Fruit fly (Drosophila melanogaster) whole organism, prepupa: ENCODE measurements around the gene CG13005.

ENCODE experiments used
- Blimp-1 ChIP-seq: fragments of 200-800 bp; sonication (Bioruptor generic); optimal IDR thresholded peaks from 3 replicates; lab custom pipeline; 2017; ENCODE audit warnings: missing biosample characterization, missing genetic modification characterization, mild to moderate bottlenecking, moderate library complexity, missing genetic modification reagents
- CG10631 ChIP-seq: fragments of 200-800 bp; sonication (Bioruptor generic); optimal IDR thresholded peaks from 2 replicates; lab custom pipeline; 2016; ENCODE audit warnings: missing biosample characterization, missing genetic modification characterization
- CG10669 ChIP-seq: fragments of 200-800 bp; sonication (Bioruptor generic); optimal IDR thresholded peaks from 3 replicates; lab custom pipeline; 2018; ENCODE audit warnings: missing biosample characterization, mild to moderate bottlenecking, missing genetic modification characterization, moderate library complexity
- CG11294 ChIP-seq: fragments of 200-800 bp; sonication (Bioruptor generic); IDR thresholded peaks from 2 replicates; pipeline ENCODE4 v1.3.6; 2022; ENCODE audit warnings: missing biosample characterization, missing genetic modification characterization
- CG15336 ChIP-seq: fragments of 200-800 bp; sonication (Bioruptor generic); IDR thresholded peaks from 2 replicates; pipeline ENCODE4 v1.3.6; 2022; ENCODE audit warnings: missing biosample characterization, missing genetic modification characterization
- CG1621 ChIP-seq: fragments of 200-800 bp; sonication (Bioruptor generic); optimal IDR thresholded peaks from 3 replicates; lab custom pipeline; 2018; ENCODE audit warnings: missing biosample characterization, mild to moderate bottlenecking, missing genetic modification characterization
- CG16779 ChIP-seq: fragments of 200-800 bp; sonication (Bioruptor generic); optimal IDR thresholded peaks from 3 replicates; lab custom pipeline; 2017; ENCODE audit warnings: missing biosample characterization, mild to moderate bottlenecking, missing genetic modification characterization
- CG31627 ChIP-seq: fragments of 200-800 bp; sonication (Bioruptor generic); optimal IDR thresholded peaks from 3 replicates; lab custom pipeline; 2016; ENCODE audit warnings: missing biosample characterization, missing genetic modification characterization
- CG32006 ChIP-seq: fragments of 200-800 bp; sonication (Bioruptor generic); optimal IDR thresholded peaks from 3 replicates; lab custom pipeline; 2017; ENCODE audit warnings: missing biosample characterization, mild to moderate bottlenecking, missing genetic modification characterization
- CG3919 ChIP-seq: fragments of 200-800 bp; sonication (Bioruptor generic); optimal IDR thresholded peaks from 3 replicates; lab custom pipeline; 2016; ENCODE audit warnings: missing biosample characterization, missing genetic modification characterization
- CG6163 ChIP-seq: fragments of 200-800 bp; sonication (Bioruptor generic); IDR thresholded peaks from 3 replicates; pipeline ENCODE4 v1.3.6; 2022; ENCODE audit warnings: missing biosample characterization, missing genetic modification characterization
- CG6792 ChIP-seq: fragments of 200-800 bp; sonication (Bioruptor generic); optimal IDR thresholded peaks from 3 replicates; lab custom pipeline; 2016; ENCODE audit warnings: missing biosample characterization, missing genetic modification characterization
- CG6854 ChIP-seq: fragments of 200-800 bp; sonication (Bioruptor generic); optimal IDR thresholded peaks from 2 replicates; lab custom pipeline; 2017; ENCODE audit warnings: missing biosample characterization, mild to moderate bottlenecking, missing genetic modification characterization
- CG7368 ChIP-seq: fragments of 200-800 bp; sonication (Bioruptor generic); optimal IDR thresholded peaks from 3 replicates; lab custom pipeline; 2016; ENCODE audit warnings: missing biosample characterization, missing genetic modification characterization
- CG8319 ChIP-seq: fragments of 200-800 bp; sonication (Bioruptor generic); optimal IDR thresholded peaks from 3 replicates; lab custom pipeline; 2016; ENCODE audit warnings: missing biosample characterization, missing genetic modification characterization
- CG8632 ChIP-seq: fragments of 200-800 bp; sonication (Bioruptor generic); optimal IDR thresholded peaks from 3 replicates; lab custom pipeline; 2016; ENCODE audit warnings: missing biosample characterization, missing genetic modification characterization
- Eip78C ChIP-seq: fragments of 200-800 bp; sonication (Bioruptor generic); peaks from one replicate; lab custom pipeline; 2016; ENCODE audit warnings: missing biosample characterization, missing genetic modification characterization
- Ets96B ChIP-seq: fragments of 200-800 bp; optimal IDR thresholded peaks from 2 replicates; lab custom pipeline; 2019; ENCODE audit warnings: missing biosample characterization, mild to moderate bottlenecking, missing genetic modification characterization, moderate library complexity
- Lpt ChIP-seq: fragments of 200-800 bp; sonication (Bioruptor generic); optimal IDR thresholded peaks from 3 replicates; lab custom pipeline; 2016; ENCODE audit warnings: missing biosample characterization, missing genetic modification characterization
- Met ChIP-seq: fragments of 200-800 bp; sonication (Bioruptor generic); optimal IDR thresholded peaks from 3 replicates; lab custom pipeline; 2016; ENCODE audit warnings: missing biosample characterization, missing genetic modification characterization
- Smox ChIP-seq: fragments of 200-800 bp; sonication (Bioruptor generic); optimal IDR thresholded peaks from 3 replicates; lab custom pipeline; 2016; ENCODE audit warnings: missing biosample characterization, missing genetic modification characterization
- Sox14 ChIP-seq: fragments of 200-800 bp; sonication (Bioruptor generic); optimal IDR thresholded peaks from 3 replicates; lab custom pipeline; 2016; ENCODE audit warnings: missing biosample characterization, missing genetic modification characterization
- Sox15 ChIP-seq: fragments of 200-800 bp; sonication (Bioruptor generic); optimal IDR thresholded peaks from 3 replicates; lab custom pipeline; 2016; ENCODE audit warnings: missing biosample characterization, missing genetic modification characterization
- cyc ChIP-seq: fragments of 200-800 bp; sonication (Bioruptor generic); optimal IDR thresholded peaks from 3 replicates; lab custom pipeline; 2016; ENCODE audit warnings: missing biosample characterization, missing genetic modification characterization
- dac ChIP-seq: fragments of 200-800 bp; sonication (Bioruptor generic); optimal IDR thresholded peaks from 2 replicates; lab custom pipeline; 2017; ENCODE audit warnings: missing biosample characterization, mild to moderate bottlenecking, missing genetic modification characterization
- eg ChIP-seq: fragments of 200-800 bp; sonication (Bioruptor generic); IDR thresholded peaks from 3 replicates; pipeline ENCODE4 v1.3.6; 2022; ENCODE audit warnings: missing biosample characterization, missing genetic modification characterization
- esn ChIP-seq: fragments of 200-800 bp; sonication (Bioruptor generic); optimal IDR thresholded peaks from 2 replicates; lab custom pipeline; 2016; ENCODE audit warnings: missing biosample characterization, mild to moderate bottlenecking, missing genetic modification characterization, moderate library complexity
- fd59A ChIP-seq: fragments of 200-800 bp; sonication (Bioruptor generic); optimal IDR thresholded peaks from 2 replicates; lab custom pipeline; 2017; ENCODE audit warnings: missing biosample characterization, mild to moderate bottlenecking, missing genetic modification characterization, missing genetic modification reagents
- fd85E ChIP-seq: fragments of 200-800 bp; sonication (Bioruptor generic); optimal IDR thresholded peaks from 3 replicates; lab custom pipeline; 2016; ENCODE audit warnings: missing biosample characterization, missing genetic modification characterization
- fkh ChIP-seq: fragments of 200-800 bp; sonication (Bioruptor generic); optimal IDR thresholded peaks from 3 replicates; lab custom pipeline; 2017; ENCODE audit warnings: missing biosample characterization, mild to moderate bottlenecking, missing genetic modification characterization, moderate library complexity
- lz ChIP-seq: fragments of 200-800 bp; sonication (Bioruptor generic); optimal IDR thresholded peaks from 3 replicates; lab custom pipeline; 2016; ENCODE audit warnings: missing biosample characterization, missing genetic modification characterization
- net ChIP-seq: fragments of 200-800 bp; sonication (Bioruptor generic); optimal IDR thresholded peaks from 3 replicates; lab custom pipeline; 2016; ENCODE audit warnings: missing biosample characterization, missing genetic modification characterization
- pdm3 ChIP-seq: fragments of 200-800 bp; sonication (Bioruptor generic); optimal IDR thresholded peaks from 3 replicates; lab custom pipeline; 2016; ENCODE audit warnings: missing biosample characterization, missing genetic modification characterization
- salr ChIP-seq, 2 experiments: fragments of 200-800 bp; sonication (Bioruptor generic); optimal IDR thresholded peaks; 3 replicates each; lab custom pipeline; 2016 to 2018; ENCODE audit warnings: missing biosample characterization in 2 of 2, missing genetic modification characterization in 2 of 2, mild to moderate bottlenecking in 1 of 2
- spab ChIP-seq: fragments of 200-800 bp; sonication (Bioruptor generic); optimal IDR thresholded peaks from 2 replicates; lab custom pipeline; 2017; ENCODE audit warnings: missing biosample characterization, mild to moderate bottlenecking, missing genetic modification characterization, missing genetic modification reagents
- ss ChIP-seq, 2 experiments: fragments of 200-800 bp; sonication (Bioruptor generic); optimal IDR thresholded peaks; 2 replicates in 1 of 2; 3 replicates in 1 of 2; lab custom pipeline; 2017 to 2018; ENCODE audit warnings: mild to moderate bottlenecking in 2 of 2, missing biosample characterization in 2 of 2, missing genetic modification characterization in 2 of 2, moderate library complexity in 1 of 2
- svp ChIP-seq: fragments of 200-800 bp; sonication (Bioruptor generic); peaks from one replicate; lab custom pipeline; 2016; ENCODE audit warnings: missing biosample characterization, missing genetic modification characterization
- vri ChIP-seq: fragments of 200-800 bp; sonication (Bioruptor generic); optimal IDR thresholded peaks from 3 replicates; lab custom pipeline; 2016; ENCODE audit warnings: missing biosample characterization, mild to moderate bottlenecking, missing genetic modification characterization

Gene CG13005

DNA sequence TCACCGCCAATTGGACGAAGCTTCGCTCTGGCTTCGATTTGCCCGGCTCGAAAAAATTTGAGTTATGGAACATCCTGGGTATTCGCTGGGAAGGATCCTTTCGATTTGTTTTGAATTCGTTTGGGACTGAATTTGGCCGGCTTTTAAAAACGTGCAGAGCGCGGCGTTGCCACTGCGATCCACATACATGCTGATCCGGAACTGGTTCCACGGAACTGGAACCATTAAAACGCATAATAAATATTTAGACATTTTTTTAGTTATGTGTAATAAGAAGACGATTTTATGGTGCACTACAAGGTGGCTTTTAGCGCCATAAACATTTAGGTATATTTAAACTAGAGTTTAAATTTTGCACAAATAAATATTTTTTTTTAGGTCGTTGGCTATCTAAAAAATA is 12.4 kb upstream of the CG13005 start, which contains the start of gene Rrp45:
Rrp45 (minus strand) TSS at position 209 of the 400 bp plus-strand sequence.
- TF ChIP-seq Sox14 (peak; percentile 18), Eip78C (GFP tag; lab: Kevin White, UChicago) (peak; percentile 52), esn (GFP tag; lab: Kevin White, UChicago) (no peak)
- TF ChIP-seq, all 60 proteins: peak for 2

DNA sequence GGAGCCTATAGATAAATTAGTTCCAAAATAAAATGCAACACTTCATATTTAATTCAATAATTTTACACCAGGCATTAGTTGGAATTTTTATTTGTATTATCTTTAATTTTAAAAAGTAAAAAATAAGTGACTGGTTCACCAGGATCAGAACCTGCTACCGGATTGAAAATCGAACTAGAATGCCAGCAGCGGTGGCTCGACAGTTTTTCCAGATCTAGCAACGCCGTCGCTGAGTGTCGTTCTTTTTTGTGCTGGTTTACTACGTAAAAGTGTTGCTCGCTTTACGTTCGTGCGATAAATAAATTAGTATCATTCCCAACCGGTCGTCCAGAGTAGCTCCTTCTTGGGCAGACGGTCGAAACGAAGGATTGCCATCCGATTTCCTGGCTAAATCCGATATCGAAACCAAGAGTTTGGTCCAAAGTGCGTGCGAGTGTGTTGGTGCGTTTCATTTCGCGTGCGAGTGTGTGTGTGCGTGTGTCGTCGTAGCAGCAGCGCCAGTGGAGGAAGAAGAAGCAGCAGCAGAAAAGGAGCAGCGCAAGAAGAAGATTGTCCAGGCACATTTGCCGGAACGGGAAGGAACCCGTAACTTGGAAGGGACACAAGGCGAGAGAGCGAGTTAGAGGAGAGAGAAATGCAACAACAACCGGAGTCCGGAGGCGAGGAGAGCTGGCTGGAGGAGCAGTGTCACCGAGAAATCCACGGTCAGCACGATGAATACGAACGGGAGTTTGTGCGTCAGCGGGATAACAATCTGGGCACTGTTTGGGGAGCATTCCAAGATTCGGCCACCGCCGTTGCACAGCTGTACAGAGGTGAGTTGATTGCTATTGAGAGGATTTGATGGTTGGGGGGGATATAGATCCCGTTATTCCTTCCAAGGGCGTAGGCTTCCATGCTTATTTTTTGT is 11.3 kb upstream of the CG13005 start, which contains the start of gene CG4768:
CG4768 (plus strand) TSS at position 200 of the 910 bp plus-strand sequence.
- TF ChIP-seq ss (GFP tag; optimal IDR thresholded peaks at IDR 0.05; lab: Kevin White, UChicago): peak; percentile 22 to 29
- no peak for TF ChIP-seq svp (GFP tag; lab: Kevin White, UChicago)
- TF ChIP-seq CG1621: peak; percentile 35
- peak; percentile 7 for TF ChIP-seq CG6854 (GFP tag; lab: Kevin White, UChicago)
- TF ChIP-seq CG11294 (GFP tag; lab: Robert Waterston, UW): no peak
- TF ChIP-seq net (GFP tag; lab: Kevin White, UChicago): no peak
- TF ChIP-seq CG6792 (GFP tag; lab: Kevin White, UChicago): no peak
- TF ChIP-seq CG16779 (tag; lab: Kevin White, UChicago): no peak
- TF ChIP-seq salr (GFP tag; optimal IDR thresholded peaks at IDR 0.05; lab: Kevin White, UChicago): no peak
- TF ChIP-seq CG6163: no peak
- peak; percentile 30 for TF ChIP-seq Eip78C (GFP tag; lab: Kevin White, UChicago)
- TF ChIP-seq, all 60 proteins: peak for 4

DNA sequence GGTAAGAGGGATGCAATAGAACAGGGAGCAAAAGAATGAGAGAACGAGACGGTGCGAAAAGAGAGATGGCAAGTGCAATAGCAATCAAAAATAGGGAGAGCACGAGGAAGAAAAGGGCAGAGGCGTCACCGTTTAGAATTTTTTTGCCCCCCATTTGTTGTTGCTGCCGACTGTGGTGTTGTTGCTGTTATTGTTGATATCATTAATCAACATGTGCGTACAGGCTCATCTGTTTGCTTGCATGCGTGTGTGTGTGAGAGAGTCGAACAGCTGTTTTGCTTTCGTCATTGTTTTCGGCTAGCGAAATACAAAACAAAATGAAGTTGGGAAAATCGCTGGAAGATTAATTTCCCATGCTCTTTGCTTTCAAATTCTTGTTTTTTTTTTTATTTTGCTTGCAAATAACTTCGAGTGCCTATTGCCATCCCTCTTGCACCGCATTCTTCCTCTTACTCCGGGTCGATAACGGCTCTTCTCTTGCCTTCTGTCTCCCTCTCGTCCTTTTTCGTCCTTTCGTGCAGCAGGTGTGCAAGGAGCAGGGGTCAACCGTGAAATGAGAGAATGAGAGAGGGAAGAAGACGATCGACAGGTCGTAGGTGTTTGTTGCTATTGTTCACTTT is 10.2 kb upstream of the CG13005 start:
- TF ChIP-seq CG6163: 0 out of 3 replicates have a peak, but pooled peaks have one; percentile 7
- no peak for TF ChIP-seq CG10669 (GFP tag; lab: Kevin White, UChicago)
- peak; percentile 41 for TF ChIP-seq fkh (GFP tag; lab: Kevin White, UChicago)
- peak; percentile 42 for TF ChIP-seq Eip78C (GFP tag; lab: Kevin White, UChicago)

DNA sequence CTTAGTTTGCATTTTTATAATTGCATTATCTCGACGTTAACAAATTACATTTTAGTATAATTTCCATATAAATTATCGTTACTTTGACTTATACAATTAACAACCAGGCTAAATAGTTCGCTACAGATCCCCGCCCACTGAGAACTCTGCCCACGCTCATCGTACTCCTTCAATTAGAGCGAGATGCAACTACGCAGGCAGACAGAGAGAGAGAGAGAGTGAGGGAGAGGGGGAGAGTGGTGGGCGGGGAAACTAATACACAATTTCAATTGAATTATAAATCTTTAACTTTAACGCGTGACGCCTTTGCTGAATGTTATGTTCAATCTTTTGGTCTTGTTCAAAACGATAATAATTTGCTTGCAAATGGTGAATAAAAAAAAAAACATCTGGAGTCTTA is 5.3 kb upstream of the CG13005 start:
- TF ChIP-seq CG6854 (GFP tag; lab: Kevin White, UChicago) (no peak), fd85E (GFP tag; lab: Kevin White, UChicago) (no peak), CG8319 (GFP tag; lab: Kevin White, UChicago) (no peak), CG11294 (GFP tag; lab: Robert Waterston, UW) (no peak), CG7368 (GFP tag; lab: Kevin White, UChicago) (no peak), Blimp-1 (GFP tag; lab: Kevin White, UChicago) (no peak), CG3919 (GFP tag; lab: Kevin White, UChicago) (no peak), pdm3 (GFP tag; lab: Kevin White, UChicago) (no peak), Sox14 (no peak), cyc (GFP tag; lab: Kevin White, UChicago) (no peak), dac (GFP tag; lab: Kevin White, UChicago) (no peak)

dm6 chrX:16799914-16800313 is 3.5 kb upstream of the CG13005 start:
- TF ChIP-seq CG11294 (GFP tag; lab: Robert Waterston, UW): no peak
- no peak for TF ChIP-seq eg
- no peak for TF ChIP-seq CG6792 (GFP tag; lab: Kevin White, UChicago)
- no peak for TF ChIP-seq Blimp-1 (GFP tag; lab: Kevin White, UChicago)
- no peak for TF ChIP-seq CG7368 (GFP tag; lab: Kevin White, UChicago)
- no peak for TF ChIP-seq CG31627 (GFP tag; lab: Kevin White, UChicago)
- peak; percentile 14 for TF ChIP-seq esn (GFP tag; lab: Kevin White, UChicago)
- TF ChIP-seq pdm3 (GFP tag; lab: Kevin White, UChicago): no peak
- TF ChIP-seq CG8319 (GFP tag; lab: Kevin White, UChicago): no peak
- no peak for TF ChIP-seq Smox (GFP tag; lab: Kevin White, UChicago)
- peak; percentile 74 for TF ChIP-seq Sox14
- no peak for TF ChIP-seq lz (GFP tag; lab: Kevin White, UChicago)
- no peak for TF ChIP-seq fd59A (GFP tag; lab: Kevin White, UChicago)
- no peak for TF ChIP-seq fkh (GFP tag; lab: Kevin White, UChicago)
- no peak for TF ChIP-seq Sox15
- no peak for TF ChIP-seq CG32006 (GFP tag; lab: Kevin White, UChicago)
- TF ChIP-seq CG6854 (GFP tag; lab: Kevin White, UChicago): no peak
- TF ChIP-seq CG10631: no peak
- no peak for TF ChIP-seq Met (GFP tag; lab: Kevin White, UChicago)
- TF ChIP-seq Ets96B: no peak
- TF ChIP-seq vri (GFP tag; lab: Kevin White, UChicago): no peak
- no peak for TF ChIP-seq Lpt
- no peak for TF ChIP-seq CG15336
- no peak for TF ChIP-seq cyc (GFP tag; lab: Kevin White, UChicago)
- no peak for TF ChIP-seq spab (GFP tag; lab: Kevin White, UChicago)
- no peak for TF ChIP-seq CG8632 (GFP tag; lab: Kevin White, UChicago)
- TF ChIP-seq ss (GFP tag; optimal IDR thresholded peaks at IDR 0.05; lab: Kevin White, UChicago): no peak
